Worm (Caenorhabditis elegans) whole organism, L1 larva: Measurements from ENCODE around the gene daf-14.

Source experiments
- C04F5.9 ChIP-seq: sonication (generic microtip); optimal IDR thresholded peaks from 2 replicates; lab custom pipeline; 2016; ENCODE audit warnings: missing genetic modification characterization, missing compliant biosample characterization
- C16A3.4 ChIP-seq: fragments of 150-350 bp; optimal IDR thresholded peaks from 2 replicates; lab custom pipeline; 2014; ENCODE audit warnings: missing biosample characterization, missing genetic modification characterization
- C34B4.2 ChIP-seq: sonication (generic microtip); optimal IDR thresholded peaks from 2 replicates; lab custom pipeline; 2017; ENCODE audit warnings: mild to moderate bottlenecking, missing genetic modification characterization, missing compliant biosample characterization
- F16B12.6 ChIP-seq: fragments of 150-350 bp; optimal IDR thresholded peaks from 2 replicates; lab custom pipeline; 2014; ENCODE audit warnings: missing biosample characterization, missing genetic modification characterization
- Y116A8C.19 ChIP-seq: sonication (generic microtip); optimal IDR thresholded peaks from 2 replicates; lab custom pipeline; 2016; ENCODE audit warnings: missing compliant biosample characterization, missing genetic modification characterization, borderline replicate concordance
- alr-1 ChIP-seq: fragments of 200-800 bp; sonication (Bioruptor generic); optimal IDR thresholded peaks from 2 replicates; lab custom pipeline; 2018; ENCODE audit warnings: borderline replicate concordance, mild to moderate bottlenecking, missing genetic modification characterization, missing compliant biosample characterization
- aly-2 ChIP-seq: fragments of 150-350 bp; optimal IDR thresholded peaks from 2 replicates; lab custom pipeline; 2014; ENCODE audit warnings: missing biosample characterization, missing genetic modification characterization
- ama-1 ChIP-seq: fragments of 150-350 bp; optimal IDR thresholded peaks from 2 replicates; lab custom pipeline; 2014
- ceh-88 ChIP-seq: fragments of 200-800 bp; sonication (Bioruptor generic); IDR thresholded peaks from 2 replicates; pipeline ENCODE4 v1.3.6; 2022; ENCODE audit warnings: missing genetic modification characterization, missing compliant biosample characterization
- dpl-1 ChIP-seq, 3 experiments: fragments of 150-350 bp in 2 of 3; sonication (generic microtip) in 1 of 3; optimal IDR thresholded peaks; 2 replicates each; lab custom pipeline; 2014 to 2017; ENCODE audit warnings: missing biosample characterization in 3 of 3, missing genetic modification characterization in 3 of 3, missing genetic modification reagents in 3 of 3
- efl-1 ChIP-seq, 4 experiments: fragments of 150-350 bp; optimal IDR thresholded peaks in 3 of 4; peaks in 1 of 4; 1 replicate in 1 of 4; 2 replicates in 3 of 4; lab custom pipeline; 2014; ENCODE audit warnings: missing biosample characterization in 2 of 4, missing genetic modification characterization in 2 of 4, missing genetic modification reagents in 2 of 4
- efl-3 ChIP-seq: fragments of 200-800 bp; sonication (Bioruptor generic); optimal IDR thresholded peaks from 2 replicates; lab custom pipeline; 2018; ENCODE audit warnings: mild to moderate bottlenecking, missing genetic modification characterization, missing compliant biosample characterization
- egl-13 ChIP-seq: sonication (generic microtip); optimal IDR thresholded peaks from 2 replicates; lab custom pipeline; 2016; ENCODE audit warnings: missing genotype, missing genetic modification reagents, missing genetic modification characterization, missing compliant biosample characterization
- elt-2 ChIP-seq: sonication (generic microtip); optimal IDR thresholded peaks from 2 replicates; lab custom pipeline; 2016; ENCODE audit warnings: missing genetic modification characterization, mild to moderate bottlenecking, inconsistent platforms, missing compliant biosample characterization, missing genetic modification reagents
- ets-5 ChIP-seq: fragments of 200-800 bp; sonication (Bioruptor generic); IDR thresholded peaks from 2 replicates; pipeline ENCODE4 v1.3.6; 2022; ENCODE audit warnings: missing genetic modification characterization, missing compliant biosample characterization
- fkh-8 ChIP-seq: sonication (generic microtip); optimal IDR thresholded peaks from 2 replicates; lab custom pipeline; 2016; ENCODE audit warnings: mild to moderate bottlenecking, missing genetic modification characterization, missing compliant biosample characterization
- fos-1 ChIP-seq: fragments of 150-350 bp; optimal IDR thresholded peaks from 2 replicates; lab custom pipeline; 2014; ENCODE audit warnings: missing biosample characterization, missing genetic modification characterization
- hlh-17 ChIP-seq: fragments of 200-800 bp; sonication (Bioruptor generic); optimal IDR thresholded peaks from 2 replicates; lab custom pipeline; 2018; ENCODE audit warnings: missing genetic modification characterization, mild to moderate bottlenecking, missing compliant biosample characterization, moderate library complexity, borderline replicate concordance
- hpl-2 ChIP-seq: fragments of 150-350 bp; optimal IDR thresholded peaks from 2 replicates; lab custom pipeline; 2014; ENCODE audit warnings: missing biosample characterization, missing genetic modification reagents, missing genetic modification characterization
- irx-1 ChIP-seq: sonication (generic microtip); optimal IDR thresholded peaks from 2 replicates; lab custom pipeline; 2016; ENCODE audit warnings: missing genetic modification characterization, missing compliant biosample characterization
- lin-35 ChIP-seq, 2 experiments: fragments of 150-350 bp; optimal IDR thresholded peaks; 2 replicates each; lab custom pipeline; 2014; ENCODE audit warnings: missing biosample characterization in 2 of 2, missing genetic modification characterization in 2 of 2, missing genetic modification reagents in 2 of 2
- lin-39 ChIP-seq: fragments of 150-350 bp; optimal IDR thresholded peaks from 2 replicates; lab custom pipeline; 2014; ENCODE audit warnings: missing biosample characterization, missing genetic modification reagents, missing genetic modification characterization
- lir-3 ChIP-seq: sonication (generic microtip); optimal IDR thresholded peaks from 2 replicates; lab custom pipeline; 2016; ENCODE audit warnings: mild to moderate bottlenecking, missing genetic modification characterization, moderate library complexity, missing compliant biosample characterization; ENCODE audit not compliant: poor library complexity
- lsy-2 ChIP-seq, 2 experiments: fragments of 150-350 bp; optimal IDR thresholded peaks; 2 replicates each; lab custom pipeline; 2014; ENCODE audit warnings: missing biosample characterization in 2 of 2, missing genetic modification characterization in 2 of 2
- mab-9 ChIP-seq: fragments of 200-800 bp; sonication (Bioruptor generic); IDR thresholded peaks from 2 replicates; pipeline ENCODE4 v1.3.6; 2022; ENCODE audit warnings: missing genetic modification reagents, missing genetic modification characterization, missing compliant biosample characterization
- nhr-11 ChIP-seq: fragments of 150-350 bp; optimal IDR thresholded peaks from 2 replicates; lab custom pipeline; 2014; ENCODE audit warnings: missing biosample characterization, missing genetic modification characterization
- nhr-12 ChIP-seq: sonication (generic microtip); optimal IDR thresholded peaks from 2 replicates; lab custom pipeline; 2017; ENCODE audit warnings: missing biosample characterization, missing genetic modification characterization
- nhr-28 ChIP-seq: fragments of 150-350 bp; optimal IDR thresholded peaks from 2 replicates; lab custom pipeline; 2014; ENCODE audit warnings: missing biosample characterization, missing genetic modification characterization
- nhr-71 ChIP-seq: sonication (generic microtip); optimal IDR thresholded peaks from 2 replicates; lab custom pipeline; 2016; ENCODE audit warnings: mild to moderate bottlenecking, missing genetic modification characterization, moderate library complexity, missing compliant biosample characterization
- nhr-84 ChIP-seq: sonication (generic microtip); optimal IDR thresholded peaks from 2 replicates; lab custom pipeline; 2017; ENCODE audit warnings: missing biosample characterization, missing genetic modification characterization
- nhr-85 ChIP-seq: sonication (generic microtip); peaks from one replicate; lab custom pipeline; 2016; ENCODE audit warnings: missing genetic modification characterization, inconsistent platforms, missing compliant biosample characterization
- pag-3 ChIP-seq: sonication (generic microtip); optimal IDR thresholded peaks from 2 replicates; lab custom pipeline; 2017; ENCODE audit warnings: missing genetic modification characterization, mild to moderate bottlenecking, missing compliant biosample characterization, antibody characterized with exemption, borderline replicate concordance; ENCODE audit not compliant: insufficient read depth
- pqm-1 ChIP-seq: sonication (generic microtip); optimal IDR thresholded peaks from 3 replicates; lab custom pipeline; 2017; ENCODE audit warnings: missing biosample characterization, missing genetic modification characterization
- rnt-1 ChIP-seq: sonication (generic microtip); optimal IDR thresholded peaks from 2 replicates; lab custom pipeline; 2016; ENCODE audit warnings: mild to moderate bottlenecking, missing genetic modification characterization, moderate library complexity, missing compliant biosample characterization
- skn-1 ChIP-seq: fragments of 150-350 bp; optimal IDR thresholded peaks from 2 replicates; lab custom pipeline; 2014; ENCODE audit warnings: missing biosample characterization, missing genetic modification characterization
- snu-23 ChIP-seq: sonication (generic microtip); optimal IDR thresholded peaks from 2 replicates; lab custom pipeline; 2016; ENCODE audit warnings: missing genetic modification characterization, missing compliant biosample characterization
- sox-4 ChIP-seq: sonication (generic microtip); optimal IDR thresholded peaks from 2 replicates; lab custom pipeline; 2016; ENCODE audit warnings: missing genetic modification characterization, missing compliant biosample characterization
- sptf-1 ChIP-seq: fragments of 150-350 bp; optimal IDR thresholded peaks from 2 replicates; lab custom pipeline; 2014; ENCODE audit warnings: missing biosample characterization, missing genetic modification characterization
- sup-37 ChIP-seq: fragments of 200-800 bp; sonication (Bioruptor generic); optimal IDR thresholded peaks from 2 replicates; lab custom pipeline; 2018; ENCODE audit warnings: mild to moderate bottlenecking, missing genetic modification characterization, missing compliant biosample characterization
- swsn-7 ChIP-seq: sonication (generic microtip); optimal IDR thresholded peaks from 2 replicates; lab custom pipeline; 2016; ENCODE audit warnings: missing genetic modification characterization, missing compliant biosample characterization
- tbx-2 ChIP-seq: sonication (generic microtip); optimal IDR thresholded peaks from 2 replicates; lab custom pipeline; 2016; ENCODE audit warnings: missing genetic modification characterization, missing compliant biosample characterization
- tlp-1 ChIP-seq: fragments of 150-350 bp; optimal IDR thresholded peaks from 2 replicates; lab custom pipeline; 2014; ENCODE audit warnings: missing biosample characterization, missing genetic modification characterization
- unc-130 ChIP-seq: fragments of 150-350 bp; optimal IDR thresholded peaks from 2 replicates; lab custom pipeline; 2017; ENCODE audit warnings: missing biosample characterization, missing genetic modification characterization, inconsistent platforms
- unc-30 ChIP-seq: sonication (generic microtip); optimal IDR thresholded peaks from 2 replicates; lab custom pipeline; 2017; ENCODE audit warnings: missing biosample characterization, missing genetic modification characterization
- unc-86 ChIP-seq: sonication (generic microtip); optimal IDR thresholded peaks from 2 replicates; lab custom pipeline; 2016; ENCODE audit warnings: missing genetic modification characterization, missing compliant biosample characterization
- unc-98 ChIP-seq: fragments of 200-800 bp; sonication (Bioruptor generic); IDR thresholded peaks from 2 replicates; pipeline ENCODE4 v1.3.6; 2022; ENCODE audit warnings: missing genetic modification characterization, missing compliant biosample characterization
- vab-15 ChIP-seq: sonication (generic microtip); optimal IDR thresholded peaks from 2 replicates; lab custom pipeline; 2017; ENCODE audit warnings: missing genotype, mild to moderate bottlenecking, missing genetic modification characterization, missing compliant biosample characterization
- xbp-1 ChIP-seq: sonication (generic microtip); optimal IDR thresholded peaks from 2 replicates; lab custom pipeline; 2016; ENCODE audit warnings: missing genetic modification characterization, missing compliant biosample characterization
- ztf-11 ChIP-seq, 2 experiments: sonication (generic microtip); optimal IDR thresholded peaks; 2 replicates each; lab custom pipeline; 2016 to 2017; ENCODE audit warnings: missing genetic modification characterization in 2 of 2, missing biosample characterization in 1 of 2, missing compliant biosample characterization in 1 of 2
- ztf-4 ChIP-seq: fragments of 150-350 bp; optimal IDR thresholded peaks from 2 replicates; lab custom pipeline; 2014; ENCODE audit warnings: missing biosample characterization, missing genetic modification characterization

The daf-14 gene

ce11 chrIV:10252350-10252792 is 1.9 kb downstream of the daf-14 start (continued):
- TF ChIP-seq hlh-17 (GFP tag; lab: Kevin White, UChicago) (no peak), fkh-8 (tag; lab: Kevin White, UChicago) (peak; percentile 98), nhr-85 (tag; lab: Kevin White, UChicago) (peak; percentile 93), vab-15 (tag; lab: Kevin White, UChicago) (peak; percentile 19), F16B12.6 (peak; percentile 9), dpl-1 (GFP tag; optimal IDR thresholded peaks at IDR 0.05; lab: Kevin White, UChicago) (peak; percentile 37 to 59 (median 58)), sup-37 (GFP tag; lab: Kevin White, UChicago) (peak; percentile 74), Y116A8C.19 (no peak), elt-2 (tag; lab: Kevin White, UChicago) (peak; percentile 87), xbp-1 (peak; percentile 91), pag-3 (no peak), ztf-11 (tag; optimal IDR thresholded peaks at IDR 0.05; lab: Kevin White, UChicago) (peak in 1 of 2 experiments; percentile 41), sptf-1 (no peak), nhr-28 (no peak), unc-130 (no peak), ama-1 (lab: Kevin White, UChicago) (peak; percentile 63), efl-1 (optimal IDR thresholded peaks at IDR 0.05; lab: Kevin White, UChicago) (peak; percentile 77 to 84), efl-1 (GFP tag; optimal IDR thresholded peaks at IDR 0.05 in 1 of 2; lab: Kevin White, UChicago) (peak; percentile 60 to 95), unc-86 (tag; lab: Kevin White, UChicago) (peak; percentile 97), nhr-84 (no peak), swsn-7 (tag; lab: Kevin White, UChicago) (peak; percentile 94), ztf-4 (peak; percentile 91), pqm-1 (tag; lab: Kevin White, UChicago) (no peak), nhr-12 (tag; lab: Kevin White, UChicago) (no peak), rnt-1 (tag; lab: Kevin White, UChicago) (peak; percentile 86), egl-13 (peak; percentile 97), efl-3 (GFP tag; lab: Kevin White, UChicago) (no peak), irx-1 (peak; percentile 90), tlp-1 (tag; lab: Kevin White, UChicago) (no peak), mab-9 (GFP tag; lab: Robert Waterston, UW) (no peak), alr-1 (tag; lab: Kevin White, UChicago) (no peak), unc-30 (tag; lab: Kevin White, UChicago) (no peak), nhr-71 (tag; lab: Kevin White, UChicago) (peak; percentile 99), lin-39 (peak; percentile 40), ets-5 (GFP tag; lab: Robert Waterston, UW) (no peak), lsy-2 (tag; optimal IDR thresholded peaks at IDR 0.05; lab: Kevin White, UChicago) (peak; percentile 88 to 90), aly-2 (tag; lab: Kevin White, UChicago) (peak; percentile 73), lin-35 (GFP tag; optimal IDR thresholded peaks at IDR 0.05; lab: Kevin White, UChicago) (peak; percentile 76 to 77), nhr-11 (tag; lab: Kevin White, UChicago) (peak; percentile 91), unc-98 (GFP tag; lab: Robert Waterston, UW) (peak; percentile 48; the same call in 1 of the 2 replicates), sox-4 (peak; percentile 93), hpl-2 (GFP tag; lab: Kevin White, UChicago) (peak; percentile 23), lir-3 (tag; lab: Kevin White, UChicago) (peak; percentile 75), C34B4.2 (tag; lab: Kevin White, UChicago) (no peak), snu-23 (GFP tag; lab: Kevin White, UChicago) (peak; percentile 95), ceh-88 (GFP tag; lab: Robert Waterston, UW) (peak; percentile 72), C04F5.9 (tag; lab: Kevin White, UChicago) (no peak), skn-1 (tag; lab: Kevin White, UChicago) (peak; percentile 67), fos-1 (tag; lab: Kevin White, UChicago) (peak; percentile 60), tbx-2 (tag; lab: Kevin White, UChicago) (peak; percentile 95), C16A3.4 (peak; percentile 77)
- TF ChIP-seq, all 84 proteins: peak for 59
